Worm (Caenorhabditis elegans): Measurements from ENCODE around the gene unc-86.

unc-86 gene

ce11 chrIII:8220081-8220480 is 3.9 kb upstream of the unc-86 start:
- TF ChIP-seq unc-86 (tag; optimal IDR thresholded peaks at IDR 0.05) (peak; percentile 38), nhr-11 (tag; optimal IDR thresholded peaks at IDR 0.05) (no peak)

ce11 chrIII:8217919-8218318 is 1.8 kb upstream of the unc-86 start, which contains the start of gene C30A5.16:
C30A5.16 (plus strand) TSS chrIII:8218219.
- TF ChIP-seq dmd-4 (tag; optimal IDR thresholded peaks at IDR 0.05; ENCODE audit: borderline replicate concordance) (no peak), ttx-3 (tag; optimal IDR thresholded peaks at IDR 0.05) (no peak), ceh-31 (tag; optimal IDR thresholded peaks at IDR 0.05) (peak; percentile 75), sox-2 (GFP tag; IDR thresholded peaks at IDR 0.05) (peak; percentile 24), ceh-2 (tag; optimal IDR thresholded peaks at IDR 0.05) (no peak), hlh-6 (tag; optimal IDR thresholded peaks at IDR 0.05) (no peak)

ce11 chrIII:8211562-8211961 is 4.6 kb downstream of the unc-86 start:
- TF ChIP-seq C08G9.2 (tag; optimal IDR thresholded peaks at IDR 0.05) (no peak), hlh-15 (tag; optimal IDR thresholded peaks at IDR 0.05) (no peak), ceh-34 (tag; optimal IDR thresholded peaks at IDR 0.05) (no peak), ceh-31 (tag; optimal IDR thresholded peaks at IDR 0.05) (peak; percentile 42), unc-3 (GFP tag; conservative IDR thresholded peaks at IDR 0.05) (no peak), unc-3 (tag; optimal IDR thresholded peaks at IDR 0.05) (no peak)

- no peak for TF ChIP-seq dmd-4 (tag; optimal IDR thresholded peaks at IDR 0.05; ENCODE audit: borderline replicate concordance)
- no peak for TF ChIP-seq tbx-2 (tag; optimal IDR thresholded peaks at IDR 0.05)
- TF ChIP-seq elt-2 (tag; optimal IDR thresholded peaks at IDR 0.05) = no peak
- no peak for TF ChIP-seq K09A11.1 (tag; optimal IDR thresholded peaks at IDR 0.05; ENCODE audit: insufficient read depth)
- TF ChIP-seq sdc-2 (tag; optimal IDR thresholded peaks at IDR 0.05) = no peak
- TF ChIP-seq C38D4.7 (GFP tag; optimal IDR thresholded peaks at IDR 0.05) = no peak
- TF ChIP-seq ref-2 (tag; optimal IDR thresholded peaks at IDR 0.05) = no peak
Observed at ce11 chrIII:8209775-8210174, 6.4 kb downstream of the unc-86 start, which contains the start of gene C30A5.10. C30A5.10 (minus strand) TSS chrIII:8209875.

ce11 chrIII:8202754-8203153 is 13.4 kb downstream of the unc-86 start, which contains the start of gene snb-5:
snb-5 (plus strand) TSS chrIII:8203054.
- TF ChIP-seq fkh-6 (tag; optimal IDR thresholded peaks at IDR 0.05) (no peak), pag-3 (tag; optimal IDR thresholded peaks at IDR 0.05; ENCODE audit: borderline replicate concordance) (no peak), elt-2 (tag; optimal IDR thresholded peaks at IDR 0.05) (no peak), nhr-232 (tag; optimal IDR thresholded peaks at IDR 0.05) (no peak), pros-1 (tag; optimal IDR thresholded peaks at IDR 0.05) (no peak), nhr-11 (tag; optimal IDR thresholded peaks at IDR 0.05) (no peak), hlh-6 (tag; optimal IDR thresholded peaks at IDR 0.05) (no peak), sox-2 (GFP tag; IDR thresholded peaks at IDR 0.05) (no peak), hlh-13 (GFP tag; optimal IDR thresholded peaks at IDR 0.05) (no peak)

ce11 chrIII:8201760-8202159 is 14.4 kb downstream of the unc-86 start:
- TF ChIP-seq syd-9 (tag; optimal IDR thresholded peaks at IDR 0.05) = no peak
- TF ChIP-seq K02D7.2 (tag; optimal IDR thresholded peaks at IDR 0.05) = no peak
- no peak for TF ChIP-seq elt-4 (tag; optimal IDR thresholded peaks at IDR 0.05)
- no peak for TF ChIP-seq C38D4.7 (GFP tag; optimal IDR thresholded peaks at IDR 0.05)
- TF ChIP-seq sdc-2 (tag; optimal IDR thresholded peaks at IDR 0.05) = peak; percentile 42
- TF ChIP-seq pros-1 (tag; optimal IDR thresholded peaks at IDR 0.05) = no peak
- TF ChIP-seq nfya-1 (tag; optimal IDR thresholded peaks at IDR 0.05) = peak; percentile 51
- TF ChIP-seq K09A11.1 (tag; optimal IDR thresholded peaks at IDR 0.05; ENCODE audit: insufficient read depth) = no peak
- no peak for TF ChIP-seq ceh-22 (tag; optimal IDR thresholded peaks at IDR 0.05)
- no peak for TF ChIP-seq lim-6 (tag; optimal IDR thresholded peaks at IDR 0.05)
- TF ChIP-seq Y22D7AL.16 (tag; optimal IDR thresholded peaks at IDR 0.05) = no peak
- peak; percentile 78 for TF ChIP-seq ceh-31 (tag; optimal IDR thresholded peaks at IDR 0.05)
- TF ChIP-seq ceh-48 (tag; optimal IDR thresholded peaks at IDR 0.05) = peak; percentile 78
- TF ChIP-seq odd-2 (tag; optimal IDR thresholded peaks at IDR 0.05) = no peak
- peak; percentile 18 for TF ChIP-seq rnt-1 (tag; optimal IDR thresholded peaks at IDR 0.05)
- peak; percentile 51 for TF ChIP-seq unc-55 (GFP tag; optimal IDR thresholded peaks at IDR 0.05)
- TF ChIP-seq tbx-7 (tag; optimal IDR thresholded peaks at IDR 0.05) = no peak
- no peak for TF ChIP-seq T23F11.4 (GFP tag; optimal IDR thresholded peaks at IDR 0.05)
- TF ChIP-seq ceh-19 (GFP tag; optimal IDR thresholded peaks at IDR 0.05) = peak; percentile 33
- no peak for TF ChIP-seq npax-4 (tag; optimal IDR thresholded peaks at IDR 0.05)
- peak; percentile 60 for TF ChIP-seq hlh-30 (tag; optimal IDR thresholded peaks at IDR 0.05; ENCODE audit: insufficient read depth)
- TF ChIP-seq ceh-30 (tag; optimal IDR thresholded peaks at IDR 0.05) = no peak
- peak; percentile 68 for TF ChIP-seq ceh-18 (tag; optimal IDR thresholded peaks at IDR 0.05)
- TF ChIP-seq ceh-34 (tag; optimal IDR thresholded peaks at IDR 0.05) = peak; percentile 63
- peak; percentile 83 for TF ChIP-seq unc-42 (tag; optimal IDR thresholded peaks at IDR 0.05)

All from whole organism, late embryonic.